Worm (Caenorhabditis elegans): ENCODE results near the gene Y4C6B.1.

DNA sequence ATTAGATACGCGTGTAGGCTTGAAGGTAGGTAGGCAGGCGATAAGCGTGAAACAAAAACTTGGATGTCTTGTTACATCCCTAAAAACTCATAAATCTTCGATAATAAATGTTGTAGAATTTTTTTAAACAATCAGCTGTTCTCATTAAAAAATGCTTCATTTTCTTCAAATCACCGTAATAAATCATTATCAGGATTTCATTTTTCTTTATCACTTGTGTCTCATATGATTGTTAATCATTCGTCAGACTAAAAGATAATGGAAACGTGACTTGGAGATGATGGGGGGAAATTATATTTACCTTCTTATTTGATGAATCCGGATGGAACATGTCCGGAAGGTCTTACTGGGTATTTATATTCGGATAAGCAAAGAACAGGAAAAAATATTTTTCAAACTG is 20.8 kb upstream of the Y4C6B.1 start:
- no peak for TF ChIP-seq nhr-42 (GFP tag; IDR thresholded peaks at IDR 0.05)
- TF ChIP-seq daf-12 (tag; optimal IDR thresholded peaks at IDR 0.05), result no peak
- TF ChIP-seq php-3 (GFP tag; IDR thresholded peaks at IDR 0.05), result no peak
- no peak for TF ChIP-seq R02D3.7 (tag; optimal IDR thresholded peaks at IDR 0.05)
- no peak for TF ChIP-seq snpc-4 (tag; optimal IDR thresholded peaks at IDR 0.05)
- TF ChIP-seq aly-2 (tag; optimal IDR thresholded peaks at IDR 0.05), result no peak
- TF ChIP-seq zfp-3 (GFP tag; conservative IDR thresholded peaks at IDR 0.05), result no peak
- no peak for TF ChIP-seq nhr-237 (tag; optimal IDR thresholded peaks at IDR 0.05)
- no peak for TF ChIP-seq ztf-11 (tag; optimal IDR thresholded peaks at IDR 0.05)
- TF ChIP-seq pqm-1 (tag; optimal IDR thresholded peaks at IDR 0.05), result no peak
- no peak for TF ChIP-seq egl-43 (GFP tag; IDR thresholded peaks at IDR 0.05)
- TF ChIP-seq ZK546.5 (tag; optimal IDR thresholded peaks at IDR 0.05), result no peak
- no peak for TF ChIP-seq unc-130 (GFP tag; optimal IDR thresholded peaks at IDR 0.05)
